Worm (Caenorhabditis elegans) whole organism, young adult: ENCODE results near the gene T06E4.21.

ENCODE experiments used
- B0261.1 ChIP-seq: sonication (generic microtip); optimal IDR thresholded peaks from 2 replicates; lab custom pipeline; 2016; ENCODE audit warnings: mild to moderate bottlenecking, missing genetic modification characterization, moderate library complexity, missing compliant biosample characterization
- aptf-3 ChIP-seq: fragments of 200-800 bp; sonication (Bioruptor generic); IDR thresholded peaks from 2 replicates; pipeline ENCODE4 v1.3.6; 2022; ENCODE audit warnings: missing genetic modification characterization, missing compliant biosample characterization
- ekl-4 ChIP-seq: fragments of 200-800 bp; sonication (Bioruptor generic); IDR thresholded peaks from 2 replicates; pipeline ENCODE4 v1.3.6; 2022; ENCODE audit warnings: missing genetic modification reagents, missing genetic modification characterization, missing compliant biosample characterization
- snpc-1.1 ChIP-seq: sonication (generic microtip); optimal IDR thresholded peaks from 2 replicates; lab custom pipeline; 2017; ENCODE audit warnings: missing genetic modification characterization, mild to moderate bottlenecking, missing compliant biosample characterization, antibody characterized with exemption, moderate library complexity, missing genotype, missing genetic modification reagents; ENCODE audit not compliant: insufficient read depth
- sptf-2 ChIP-seq: fragments of 200-800 bp; sonication (Bioruptor generic); optimal IDR thresholded peaks from 2 replicates; lab custom pipeline; 2018; ENCODE audit warnings: mild to moderate bottlenecking, missing genetic modification characterization, missing compliant biosample characterization

T06E4.21 gene

ce11 chrV:9699216-9699615, 47.8 kb downstream of the T06E4.21 start (continued):
- no peak for TF ChIP-seq snpc-1.1 (tag; lab: Kevin White, UChicago)
- no peak for TF ChIP-seq ekl-4 (GFP tag; lab: Robert Waterston, UW)
- no peak for TF ChIP-seq sptf-2 (GFP tag; lab: Kevin White, UChicago)
- TF ChIP-seq aptf-3 (GFP tag; lab: Robert Waterston, UW), result no peak
- no peak for TF ChIP-seq B0261.1
